Fruit fly (Drosophila melanogaster): ENCODE measurements around the gene rsh.

Gene rsh

dm6 chrX:13109583-13110126 is 121.2 kb downstream of the rsh start (continued):
- TF ChIP-seq dati (GFP tag; IDR thresholded peaks at IDR 0.05) (no peak), CG10321 (GFP tag; IDR thresholded peaks at IDR 0.05) (peak; percentile 44; the same call in 1 of the 2 replicates), CG7357 (GFP tag; IDR thresholded peaks at IDR 0.05) (peak; percentile 42; the same call in 1 of the 3 replicates), CG14710 (tag; optimal IDR thresholded peaks at IDR 0.05) (no peak), Sry-δ (GFP tag; optimal IDR thresholded peaks at IDR 0.05) (no peak), pum (GFP tag; optimal IDR thresholded peaks at IDR 0.05) (no peak), dimm (GFP tag; IDR thresholded peaks at IDR 0.05) (no peak), NC2β (GFP tag; optimal IDR thresholded peaks at IDR 0.05) (no peak), da (GFP tag; optimal IDR thresholded peaks at IDR 0.05) (no peak), amos (GFP tag; IDR thresholded peaks at IDR 0.05; ENCODE audit: partially characterized antibody) (no peak), sens (GFP tag) (no peak), CG13296 (GFP tag; optimal IDR thresholded peaks at IDR 0.05) (peak; percentile 38), NfI (GFP tag; optimal IDR thresholded peaks at IDR 0.05) (no peak), Meics (GFP tag; optimal IDR thresholded peaks at IDR 0.05) (peak; percentile 64), bowl (GFP tag; IDR thresholded peaks at IDR 0.05) (no peak), CG4360 (GFP tag; IDR thresholded peaks at IDR 0.05) (no peak), Trl (optimal IDR thresholded peaks at IDR 0.05) (no peak), Trl (GFP tag; optimal IDR thresholded peaks at IDR 0.05) (no peak), CG3163 (GFP tag; optimal IDR thresholded peaks at IDR 0.05) (no peak), HmgZ (tag; optimal IDR thresholded peaks at IDR 0.05) (no peak), CG1602 (GFP tag; optimal IDR thresholded peaks at IDR 0.05) (no peak), ken (GFP tag; IDR thresholded peaks at IDR 0.05) (no peak), Vsx1 (GFP tag; optimal IDR thresholded peaks at IDR 0.05) (no peak), Dref (GFP tag; IDR thresholded peaks at IDR 0.05) (no peak), gcm (GFP tag; optimal IDR thresholded peaks at IDR 0.05) (no peak), BtbVII (GFP tag; optimal IDR thresholded peaks at IDR 0.05) (peak; percentile 13), chif (GFP tag; optimal IDR thresholded peaks at IDR 0.05) (no peak), CG4730 (GFP tag; IDR thresholded peaks at IDR 0.05) (0 out of 2 replicates have a peak, but pooled peaks have one; percentile 13), sug (tag; optimal IDR thresholded peaks at IDR 0.05) (no peak), dmrt11E (tag; optimal IDR thresholded peaks at IDR 0.05) (no peak), CG1832 (GFP tag; optimal IDR thresholded peaks at IDR 0.05) (no peak), CG2202 (tag; optimal IDR thresholded peaks at IDR 0.05) (no peak), CG10209 (GFP tag; optimal IDR thresholded peaks at IDR 0.05) (peak; percentile 42), pb (GFP tag; optimal IDR thresholded peaks at IDR 0.05) (no peak), sim (GFP tag; IDR thresholded peaks at IDR 0.05) (no peak), Oaz (GFP tag; IDR thresholded peaks at IDR 0.05) (no peak), Mad (GFP tag; optimal IDR thresholded peaks at IDR 0.05) (no peak), CG11696 (GFP tag; IDR thresholded peaks at IDR 0.05) (0 out of 2 replicates have a peak, but pooled peaks have one; percentile 32), CG17328 (GFP tag; IDR thresholded peaks at IDR 0.05) (no peak), Dip2 (GFP tag; IDR thresholded peaks at IDR 0.05) (no peak), ftz-f1 (GFP tag; optimal IDR thresholded peaks at IDR 0.05) (no peak), CG43689 (GFP tag; IDR thresholded peaks at IDR 0.05) (0 out of 2 replicates have a peak, but pooled peaks have one; percentile 13), Kr (GFP tag; optimal IDR thresholded peaks at IDR 0.05) (no peak), klu (GFP tag; IDR thresholded peaks at IDR 0.05) (no peak), CG17802 (tag; optimal IDR thresholded peaks at IDR 0.05) (no peak), az2 (GFP tag; optimal IDR thresholded peaks at IDR 0.05) (no peak), dysf (GFP tag; IDR thresholded peaks at IDR 0.05) (peak; percentile 75), CG3847 (GFP tag; IDR thresholded peaks at IDR 0.05) (peak; percentile 60), pnt (GFP tag; optimal IDR thresholded peaks at IDR 0.05) (no peak), Hey (tag; optimal IDR thresholded peaks at IDR 0.05) (no peak), dpn (GFP tag; optimal IDR thresholded peaks at IDR 0.05) (peak in 1 of 2 experiments; percentile 16), B-H2 (GFP tag; optimal IDR thresholded peaks at IDR 0.05) (no peak), dan (GFP tag; IDR thresholded peaks at IDR 0.05) (no peak)
